Worm (Caenorhabditis elegans) whole organism, L1 larva: ENCODE measurements around the gene C15C8.7.

Source experiments
- C04F5.9 ChIP-seq: sonication (generic microtip); optimal IDR thresholded peaks from 2 replicates; lab custom pipeline; 2016; ENCODE audit warnings: missing genetic modification characterization, missing compliant biosample characterization
- aha-1 ChIP-seq: fragments of 150-350 bp; optimal IDR thresholded peaks from 2 replicates; lab custom pipeline; 2014; ENCODE audit warnings: missing biosample characterization, missing genetic modification characterization
- alr-1 ChIP-seq: fragments of 200-800 bp; sonication (Bioruptor generic); optimal IDR thresholded peaks from 2 replicates; lab custom pipeline; 2018; ENCODE audit warnings: borderline replicate concordance, mild to moderate bottlenecking, missing genetic modification characterization, missing compliant biosample characterization
- blmp-1 ChIP-seq: fragments of 150-350 bp; optimal IDR thresholded peaks from 2 replicates; lab custom pipeline; 2014; ENCODE audit warnings: missing biosample characterization, missing genetic modification characterization
- ceh-90 ChIP-seq: sonication (generic microtip); optimal IDR thresholded peaks from 2 replicates; lab custom pipeline; 2016; ENCODE audit warnings: missing genetic modification characterization, missing compliant biosample characterization
- dpl-1 ChIP-seq, 3 experiments: fragments of 150-350 bp in 2 of 3; sonication (generic microtip) in 1 of 3; optimal IDR thresholded peaks; 2 replicates each; lab custom pipeline; 2014 to 2017; ENCODE audit warnings: missing biosample characterization in 3 of 3, missing genetic modification characterization in 3 of 3, missing genetic modification reagents in 3 of 3
- dsc-1 ChIP-seq: sonication (generic microtip); optimal IDR thresholded peaks from 2 replicates; lab custom pipeline; 2016; ENCODE audit warnings: mild to moderate bottlenecking, missing genetic modification characterization, missing compliant biosample characterization
- efl-3 ChIP-seq: fragments of 200-800 bp; sonication (Bioruptor generic); optimal IDR thresholded peaks from 2 replicates; lab custom pipeline; 2018; ENCODE audit warnings: mild to moderate bottlenecking, missing genetic modification characterization, missing compliant biosample characterization
- egl-13 ChIP-seq: sonication (generic microtip); optimal IDR thresholded peaks from 2 replicates; lab custom pipeline; 2016; ENCODE audit warnings: missing genotype, missing genetic modification reagents, missing genetic modification characterization, missing compliant biosample characterization
- elt-2 ChIP-seq: sonication (generic microtip); optimal IDR thresholded peaks from 2 replicates; lab custom pipeline; 2016; ENCODE audit warnings: missing genetic modification characterization, mild to moderate bottlenecking, inconsistent platforms, missing compliant biosample characterization, missing genetic modification reagents
- hlh-4 ChIP-seq: sonication (generic microtip); optimal IDR thresholded peaks from 2 replicates; lab custom pipeline; 2016; ENCODE audit warnings: mild to moderate bottlenecking, missing genetic modification characterization, missing compliant biosample characterization
- hpl-2 ChIP-seq: fragments of 150-350 bp; optimal IDR thresholded peaks from 2 replicates; lab custom pipeline; 2014; ENCODE audit warnings: missing biosample characterization, missing genetic modification reagents, missing genetic modification characterization
- jun-1 ChIP-seq: fragments of 150-350 bp; optimal IDR thresholded peaks from 2 replicates; lab custom pipeline; 2014; ENCODE audit warnings: missing biosample characterization, missing genetic modification reagents, missing genetic modification characterization
- lin-14 ChIP-seq: fragments of 200-800 bp; sonication (Bioruptor generic); optimal IDR thresholded peaks from 2 replicates; lab custom pipeline; 2018; ENCODE audit warnings: mild to moderate bottlenecking, missing genetic modification characterization, moderate library complexity, missing compliant biosample characterization
- lin-15B ChIP-seq: fragments of 150-350 bp; sonication (generic microtip); optimal IDR thresholded peaks from 3 replicates; lab custom pipeline; 2014; ENCODE audit warnings: missing biosample characterization, missing genetic modification characterization
- lin-39 ChIP-seq: fragments of 150-350 bp; optimal IDR thresholded peaks from 2 replicates; lab custom pipeline; 2014; ENCODE audit warnings: missing biosample characterization, missing genetic modification reagents, missing genetic modification characterization
- lir-3 ChIP-seq: sonication (generic microtip); optimal IDR thresholded peaks from 2 replicates; lab custom pipeline; 2016; ENCODE audit warnings: mild to moderate bottlenecking, missing genetic modification characterization, moderate library complexity, missing compliant biosample characterization; ENCODE audit not compliant: poor library complexity
- lsy-2 ChIP-seq, 2 experiments: fragments of 150-350 bp; optimal IDR thresholded peaks; 2 replicates each; lab custom pipeline; 2014; ENCODE audit warnings: missing biosample characterization in 2 of 2, missing genetic modification characterization in 2 of 2
- nhr-12 ChIP-seq: sonication (generic microtip); optimal IDR thresholded peaks from 2 replicates; lab custom pipeline; 2017; ENCODE audit warnings: missing biosample characterization, missing genetic modification characterization
- nhr-19 ChIP-seq: fragments of 200-800 bp; sonication (Bioruptor generic); conservative IDR thresholded peaks from 2 replicates; pipeline ENCODE4 v1.3.6; 2022; ENCODE audit warnings: missing genetic modification characterization, missing compliant biosample characterization
- nhr-20 ChIP-seq: sonication (generic microtip); optimal IDR thresholded peaks from 2 replicates; lab custom pipeline; 2016; ENCODE audit warnings: mild to moderate bottlenecking, missing genetic modification characterization, missing compliant biosample characterization
- nhr-237 ChIP-seq: fragments of 150-350 bp; optimal IDR thresholded peaks from 2 replicates; lab custom pipeline; 2014; ENCODE audit warnings: missing biosample characterization, missing genetic modification characterization
- nhr-28 ChIP-seq: fragments of 150-350 bp; optimal IDR thresholded peaks from 2 replicates; lab custom pipeline; 2014; ENCODE audit warnings: missing biosample characterization, missing genetic modification characterization
- nhr-47 ChIP-seq: sonication (generic microtip); optimal IDR thresholded peaks from 2 replicates; lab custom pipeline; 2016; ENCODE audit warnings: mild to moderate bottlenecking, missing genetic modification characterization, moderate library complexity, missing compliant biosample characterization
- nhr-76 ChIP-seq: sonication (generic microtip); optimal IDR thresholded peaks from 2 replicates; lab custom pipeline; 2017; ENCODE audit warnings: missing biosample characterization, missing genetic modification characterization
- nhr-77 ChIP-seq: fragments of 150-350 bp; optimal IDR thresholded peaks from 2 replicates; lab custom pipeline; 2014; ENCODE audit warnings: missing biosample characterization, missing genetic modification characterization
- nhr-85 ChIP-seq: sonication (generic microtip); peaks from one replicate; lab custom pipeline; 2016; ENCODE audit warnings: missing genetic modification characterization, inconsistent platforms, missing compliant biosample characterization
- pag-3 ChIP-seq: sonication (generic microtip); optimal IDR thresholded peaks from 2 replicates; lab custom pipeline; 2017; ENCODE audit warnings: missing genetic modification characterization, mild to moderate bottlenecking, missing compliant biosample characterization, antibody characterized with exemption, borderline replicate concordance; ENCODE audit not compliant: insufficient read depth
- snpc-4 ChIP-seq: fragments of 150-350 bp; optimal IDR thresholded peaks from 2 replicates; lab custom pipeline; 2014; ENCODE audit warnings: missing biosample characterization, missing genetic modification characterization
- unc-130 ChIP-seq: fragments of 150-350 bp; optimal IDR thresholded peaks from 2 replicates; lab custom pipeline; 2017; ENCODE audit warnings: missing biosample characterization, missing genetic modification characterization, inconsistent platforms
- unc-62 ChIP-seq: fragments of 150-350 bp; optimal IDR thresholded peaks from 2 replicates; lab custom pipeline; 2014; ENCODE audit warnings: missing biosample characterization, missing genetic modification reagents, missing genetic modification characterization
- unc-86 ChIP-seq: sonication (generic microtip); optimal IDR thresholded peaks from 2 replicates; lab custom pipeline; 2016; ENCODE audit warnings: missing genetic modification characterization, missing compliant biosample characterization
- vab-15 ChIP-seq: sonication (generic microtip); optimal IDR thresholded peaks from 2 replicates; lab custom pipeline; 2017; ENCODE audit warnings: missing genotype, mild to moderate bottlenecking, missing genetic modification characterization, missing compliant biosample characterization
- xbp-1 ChIP-seq: sonication (generic microtip); optimal IDR thresholded peaks from 2 replicates; lab custom pipeline; 2016; ENCODE audit warnings: missing genetic modification characterization, missing compliant biosample characterization

Gene C15C8.7

ce11 chrV:12763291-12763995 is 18.6 kb upstream of the C15C8.7 start, which contains the start of the genes abcf-1 and scc-3 (continued):
- TF ChIP-seq nhr-19 (no peak; the same call in 1 of the 2 replicates), lsy-2 (tag; optimal IDR thresholded peaks at IDR 0.05; lab: Kevin White, UChicago) (peak; percentile 86 to 98), dsc-1 (tag; lab: Kevin White, UChicago) (no peak), nhr-20 (tag; lab: Kevin White, UChicago) (peak; percentile 38)

DNA sequence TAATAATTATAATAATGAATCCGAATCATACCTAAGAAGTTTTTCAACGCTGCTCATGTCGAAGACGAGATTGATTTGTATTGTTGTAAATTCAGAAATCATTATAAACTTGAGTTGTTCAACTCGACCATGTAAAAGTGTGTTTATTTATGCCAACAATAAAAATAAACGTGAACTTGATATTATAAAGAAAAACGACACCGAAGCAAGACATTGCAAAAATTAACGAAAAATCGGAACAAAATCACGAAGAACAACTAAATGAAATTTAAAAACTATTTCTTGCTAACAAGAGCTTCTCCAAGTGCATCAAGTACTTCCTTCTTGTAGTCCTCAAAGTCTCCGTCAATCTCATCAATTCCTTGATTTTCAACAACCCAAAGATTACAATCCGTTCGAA is 16.1 kb upstream of the C15C8.7 start, which contains the start of gene F18E2.15:
TSS of gene F18E2.15 (minus strand) at position 101 of the 400 bp plus-strand sequence.
- TF ChIP-seq hpl-2 (GFP tag; lab: Kevin White, UChicago) (no peak), lin-15B (tag; lab: Kevin White, UChicago) (no peak), lir-3 (no peak), ceh-90 (no peak), alr-1 (tag; lab: Kevin White, UChicago) (no peak), nhr-19 (no peak), elt-2 (tag; lab: Kevin White, UChicago) (no peak), unc-62 (GFP tag; lab: Kevin White, UChicago) (no peak), lin-39 (tag; lab: Kevin White, UChicago) (no peak), vab-15 (tag; lab: Kevin White, UChicago) (no peak), egl-13 (tag; lab: Kevin White, UChicago) (no peak)

DNA sequence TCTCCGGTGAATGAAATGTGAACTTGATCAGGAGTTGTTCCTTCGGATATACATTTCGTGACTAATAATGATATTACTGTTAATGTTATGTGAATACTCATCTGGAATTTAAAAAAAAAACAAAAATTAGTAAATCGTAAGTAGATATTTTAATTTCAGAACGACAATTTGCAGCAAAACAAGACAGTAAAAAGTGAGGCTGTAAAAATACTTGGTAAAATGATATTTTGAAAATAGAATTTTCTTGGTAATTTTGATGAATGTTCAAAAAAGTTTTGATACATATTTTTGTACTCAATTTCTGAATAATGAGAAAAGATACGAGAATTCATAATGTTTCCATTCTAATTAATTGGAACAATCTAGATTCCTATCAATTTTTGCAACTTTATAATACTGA is 14.8 kb upstream of the C15C8.7 start, which contains the start of gene papl-1:
TSS of gene papl-1 (minus strand) at position 101 of the 400 bp plus-strand sequence.
- TF ChIP-seq snpc-4 (no peak), unc-86 (tag; lab: Kevin White, UChicago) (no peak), lin-14 (GFP tag; lab: Kevin White, UChicago) (no peak), nhr-19 (no peak), aha-1 (tag; lab: Kevin White, UChicago) (no peak)

ce11 chrV:12754839-12755238 is 10.0 kb upstream of the C15C8.7 start, which contains the start of gene gpa-13:
Gene gpa-13, minus strand, starts transcription at chrV:12754939.
- TF ChIP-seq xbp-1 (tag; lab: Kevin White, UChicago) (no peak), C04F5.9 (tag; lab: Kevin White, UChicago) (no peak), nhr-76 (tag; lab: Kevin White, UChicago) (no peak), nhr-77 (no peak), efl-3 (GFP tag; lab: Kevin White, UChicago) (no peak), lsy-2 (tag; optimal IDR thresholded peaks at IDR 0.05; lab: Kevin White, UChicago) (no peak), unc-130 (no peak), dpl-1 (GFP tag; optimal IDR thresholded peaks at IDR 0.05; lab: Kevin White, UChicago) (no peak), nhr-12 (tag; lab: Kevin White, UChicago) (no peak), unc-86 (tag; lab: Kevin White, UChicago) (no peak), hlh-4 (tag; lab: Kevin White, UChicago) (no peak), nhr-47 (tag; lab: Kevin White, UChicago) (no peak), nhr-28 (no peak), elt-2 (tag; lab: Kevin White, UChicago) (no peak), jun-1 (tag; lab: Kevin White, UChicago) (no peak)
- TF ChIP-seq, all 84 proteins: peak for 0

- TF ChIP-seq nhr-237 (tag; lab: Kevin White, UChicago): no peak
- peak; percentile 25 for TF ChIP-seq nhr-85 (tag; lab: Kevin White, UChicago)
- peak; percentile 40 for TF ChIP-seq blmp-1 (tag; lab: Kevin White, UChicago)
- no peak for TF ChIP-seq pag-3 (tag; lab: Kevin White, UChicago)
- no peak for TF ChIP-seq nhr-76 (tag; lab: Kevin White, UChicago)
These were observed 7.6 kb upstream of the C15C8.7 start, which contains the start of gene C15C8.8 for ce11 chrV:12752407-12752806. Gene C15C8.8, minus strand, starts transcription at chrV:12752507.
